Fruit fly (Drosophila melanogaster) whole organism, embryonic: ENCODE measurements around the gene CG17786.
A peak's percentile ranks its signal among the peaks of the same experiment; 100 is the strongest.

ENCODE experiments used
- B-H1 ChIP-seq: fragments of 200-800 bp; sonication (Bioruptor generic); IDR thresholded peaks from 3 replicates; pipeline ENCODE4 v1.3.6; 2022; ENCODE audit warnings: missing biosample characterization, missing genetic modification characterization
- B-H2 ChIP-seq: fragments of 200-800 bp; sonication (Bioruptor generic); optimal IDR thresholded peaks from 2 replicates; lab custom pipeline; 2018; ENCODE audit warnings: missing biosample characterization, mild to moderate bottlenecking, missing genetic modification characterization
- BtbVII ChIP-seq: fragments of 200-800 bp; sonication (Bioruptor generic); optimal IDR thresholded peaks from 3 replicates; lab custom pipeline; 2017; ENCODE audit warnings: missing biosample characterization, mild to moderate bottlenecking, missing genetic modification characterization
- Bteb2 ChIP-seq: fragments of 200-800 bp; sonication (Bioruptor generic); optimal IDR thresholded peaks from 2 replicates; lab custom pipeline; 2016; ENCODE audit warnings: missing biosample characterization, missing genetic modification characterization
- CG10431 ChIP-seq: fragments of 200-800 bp; sonication (Bioruptor generic); optimal IDR thresholded peaks from 3 replicates; lab custom pipeline; 2018; ENCODE audit warnings: missing biosample characterization, mild to moderate bottlenecking, missing genetic modification characterization
- CG10462 ChIP-seq: fragments of 200-800 bp; sonication (Bioruptor generic); optimal IDR thresholded peaks from 2 replicates; lab custom pipeline; 2016; ENCODE audit warnings: missing biosample characterization, missing genetic modification characterization
- CG12071 ChIP-seq: fragments of 200-800 bp; sonication (Bioruptor generic); optimal IDR thresholded peaks from 3 replicates; lab custom pipeline; 2018; ENCODE audit warnings: missing biosample characterization, mild to moderate bottlenecking, missing genetic modification characterization
- CG14014 ChIP-seq: fragments of 200-800 bp; sonication (Bioruptor generic); IDR thresholded peaks from 2 replicates; pipeline ENCODE4 v1.3.6; 2022; ENCODE audit warnings: missing biosample characterization, missing genetic modification characterization
- CG1602 ChIP-seq: fragments of 200-800 bp; sonication (Bioruptor generic); optimal IDR thresholded peaks from 3 replicates; lab custom pipeline; 2016; ENCODE audit warnings: missing biosample characterization, missing genetic modification characterization
- CG18011 ChIP-seq: fragments of 200-800 bp; sonication (Bioruptor generic); optimal IDR thresholded peaks from 2 replicates; lab custom pipeline; 2017; ENCODE audit warnings: missing biosample characterization, missing genetic modification characterization, mild to moderate bottlenecking, moderate library complexity, missing genotype
- CG2712 ChIP-seq: fragments of 200-800 bp; optimal IDR thresholded peaks from 3 replicates; lab custom pipeline; 2019; ENCODE audit warnings: missing biosample characterization, mild to moderate bottlenecking, missing genetic modification characterization, moderate library complexity
- CG33213 ChIP-seq: fragments of 200-800 bp; sonication (Bioruptor generic); optimal IDR thresholded peaks from 3 replicates; lab custom pipeline; 2016; ENCODE audit warnings: missing biosample characterization, missing genetic modification characterization
- CG34224 ChIP-seq: fragments of 200-800 bp; sonication (Bioruptor generic); IDR thresholded peaks from 3 replicates; pipeline ENCODE4 v1.3.6; 2022; ENCODE audit warnings: missing biosample characterization, missing genetic modification characterization; ENCODE audit not compliant: partially characterized antibody
- CG3847 ChIP-seq: fragments of 200-800 bp; sonication (Bioruptor generic); IDR thresholded peaks from 2 replicates; pipeline ENCODE4 v1.3.6; 2022; ENCODE audit warnings: missing biosample characterization, missing genetic modification characterization
- CG5180 ChIP-seq: fragments of 200-800 bp; sonication (Bioruptor generic); optimal IDR thresholded peaks from 3 replicates; lab custom pipeline; 2017; ENCODE audit warnings: missing biosample characterization, missing genetic modification characterization, mild to moderate bottlenecking, moderate library complexity, missing genetic modification reagents
- CG6683 ChIP-seq: fragments of 200-800 bp; sonication (Bioruptor generic); optimal IDR thresholded peaks from 2 replicates; lab custom pipeline; 2017; ENCODE audit warnings: missing biosample characterization, mild to moderate bottlenecking, missing genetic modification characterization, missing genetic modification reagents
- CG6765 ChIP-seq: fragments of 200-800 bp; sonication (Bioruptor generic); optimal IDR thresholded peaks from 3 replicates; lab custom pipeline; 2017; ENCODE audit warnings: missing biosample characterization, mild to moderate bottlenecking, missing genetic modification characterization
- CG7271 ChIP-seq: fragments of 200-800 bp; sonication (Bioruptor generic); optimal IDR thresholded peaks from 2 replicates; lab custom pipeline; 2018; ENCODE audit warnings: missing biosample characterization, mild to moderate bottlenecking, missing genetic modification characterization, moderate library complexity
- CG7372 ChIP-seq: fragments of 200-800 bp; sonication (Bioruptor generic); IDR thresholded peaks from 2 replicates; pipeline ENCODE4 v1.3.6; 2022; ENCODE audit warnings: missing biosample characterization, missing genetic modification characterization
- CG7745 ChIP-seq: fragments of 200-800 bp; sonication (Bioruptor generic); optimal IDR thresholded peaks from 2 replicates; lab custom pipeline; 2018; ENCODE audit warnings: missing biosample characterization, mild to moderate bottlenecking, missing genetic modification characterization, moderate library complexity
- CG9797 ChIP-seq: fragments of 200-800 bp; sonication (Bioruptor generic); optimal IDR thresholded peaks from 3 replicates; lab custom pipeline; 2018; ENCODE audit warnings: missing biosample characterization, mild to moderate bottlenecking, missing genetic modification characterization
- Deaf1 ChIP-seq: fragments of 200-800 bp; optimal IDR thresholded peaks from 3 replicates; lab custom pipeline; 2019; ENCODE audit warnings: missing biosample characterization, mild to moderate bottlenecking, missing genetic modification characterization, moderate library complexity
- Dek ChIP-seq: fragments of 200-800 bp; sonication (Bioruptor generic); optimal IDR thresholded peaks from 3 replicates; lab custom pipeline; 2019; ENCODE audit warnings: missing biosample characterization, mild to moderate bottlenecking, missing genetic modification characterization, moderate library complexity
- Dip2 ChIP-seq: fragments of 200-800 bp; sonication (Bioruptor generic); IDR thresholded peaks from 2 replicates; pipeline ENCODE4 v1.3.6; 2022; ENCODE audit warnings: missing biosample characterization, missing genetic modification characterization
- Dref ChIP-seq: fragments of 200-800 bp; sonication (Bioruptor generic); IDR thresholded peaks from 2 replicates; pipeline ENCODE4 v1.3.6; 2022; ENCODE audit warnings: missing biosample characterization, missing genetic modification characterization
- E2f2 ChIP-seq: fragments of 200-800 bp; sonication (Bioruptor generic); IDR thresholded peaks from 2 replicates; pipeline ENCODE4 v1.3.6; 2022; ENCODE audit warnings: missing biosample characterization, missing genetic modification characterization
- Kr ChIP-seq: fragments of 200-800 bp; sonication (Bioruptor generic); optimal IDR thresholded peaks from 2 replicates; lab custom pipeline; 2017; ENCODE audit warnings: missing biosample characterization, mild to moderate bottlenecking, missing genetic modification characterization
- MTF-1 ChIP-seq: fragments of 200-800 bp; sonication (Bioruptor generic); optimal IDR thresholded peaks from 2 replicates; lab custom pipeline; 2018; ENCODE audit warnings: missing biosample characterization, mild to moderate bottlenecking, missing genetic modification characterization, borderline replicate concordance
- NC2α ChIP-seq: fragments of 200-800 bp; sonication (Bioruptor generic); optimal IDR thresholded peaks from 2 replicates; lab custom pipeline; 2016; ENCODE audit warnings: missing biosample characterization, missing genetic modification characterization
- Sox102F ChIP-seq: fragments of 200-800 bp; sonication (Bioruptor generic); optimal IDR thresholded peaks from 2 replicates; lab custom pipeline; 2018; ENCODE audit warnings: missing biosample characterization, mild to moderate bottlenecking, missing genetic modification characterization, moderate library complexity
- TFAM ChIP-seq: fragments of 200-800 bp; sonication (Bioruptor generic); optimal IDR thresholded peaks from 2 replicates; lab custom pipeline; 2017; ENCODE audit warnings: missing biosample characterization, missing genetic modification characterization, inconsistent platforms
- cato ChIP-seq: fragments of 200-800 bp; sonication (Bioruptor generic); optimal IDR thresholded peaks from 2 replicates; lab custom pipeline; 2016; ENCODE audit warnings: missing biosample characterization, missing genetic modification characterization, borderline replicate concordance
- chinmo ChIP-seq: fragments of 200-800 bp; sonication (Bioruptor generic); IDR thresholded peaks from 4 replicates; pipeline ENCODE4 v1.3.6; 2022; ENCODE audit warnings: missing biosample characterization, missing genetic modification characterization; ENCODE audit not compliant: partially characterized antibody
- crc ChIP-seq: fragments of 200-800 bp; sonication (Bioruptor generic); optimal IDR thresholded peaks from 2 replicates; lab custom pipeline; 2016; ENCODE audit warnings: missing biosample characterization, missing genetic modification characterization
- gro ChIP-seq: fragments of 200-800 bp; sonication (Bioruptor generic); optimal IDR thresholded peaks from 2 replicates; lab custom pipeline; 2016; ENCODE audit warnings: missing biosample characterization, missing genetic modification characterization
- gsb ChIP-seq: fragments of 200-800 bp; sonication (Bioruptor generic); IDR thresholded peaks from 2 replicates; pipeline ENCODE4 v1.3.6; 2022; ENCODE audit warnings: missing biosample characterization, missing genetic modification characterization
- lab ChIP-seq: fragments of 200-800 bp; sonication (Bioruptor generic); optimal IDR thresholded peaks from 3 replicates; lab custom pipeline; 2017; ENCODE audit warnings: missing biosample characterization, missing genetic modification characterization, mild to moderate bottlenecking, moderate library complexity, missing genetic modification reagents
- lilli ChIP-seq: fragments of 200-800 bp; sonication (Bioruptor generic); optimal IDR thresholded peaks from 3 replicates; lab custom pipeline; 2016; ENCODE audit warnings: missing biosample characterization, missing genetic modification characterization
- nerfin-1 ChIP-seq: fragments of 200-800 bp; sonication (Bioruptor generic); optimal IDR thresholded peaks from 3 replicates; lab custom pipeline; 2019; ENCODE audit warnings: missing biosample characterization, mild to moderate bottlenecking, missing genetic modification characterization, moderate library complexity
- pfk ChIP-seq: fragments of 200-800 bp; sonication (Bioruptor generic); optimal IDR thresholded peaks from 2 replicates; lab custom pipeline; 2018; ENCODE audit warnings: missing biosample characterization, mild to moderate bottlenecking, missing genetic modification characterization, moderate library complexity
- phol ChIP-seq: fragments of 200-800 bp; sonication (Bioruptor generic); optimal IDR thresholded peaks from 3 replicates; lab custom pipeline; 2018; ENCODE audit warnings: missing biosample characterization, mild to moderate bottlenecking, missing genetic modification characterization, moderate library complexity
- slou ChIP-seq: fragments of 200-800 bp; sonication (Bioruptor generic); optimal IDR thresholded peaks from 3 replicates; lab custom pipeline; 2016; ENCODE audit warnings: missing biosample characterization, missing genetic modification characterization
- sna ChIP-seq: fragments of 200-800 bp; sonication (Bioruptor generic); IDR thresholded peaks from 2 replicates; pipeline ENCODE4 v1.3.6; 2022; ENCODE audit warnings: missing biosample characterization, missing genetic modification characterization; ENCODE audit not compliant: partially characterized antibody
- sob ChIP-seq: fragments of 200-800 bp; sonication (Bioruptor generic); IDR thresholded peaks from 2 replicates; pipeline ENCODE4 v1.3.6; 2022; ENCODE audit warnings: missing biosample characterization, missing genetic modification characterization
- sug ChIP-seq: fragments of 200-800 bp; optimal IDR thresholded peaks from 2 replicates; lab custom pipeline; 2019; ENCODE audit warnings: missing biosample characterization, mild to moderate bottlenecking, missing genetic modification characterization, moderate library complexity
- tna ChIP-seq: fragments of 200-800 bp; sonication (Bioruptor generic); IDR thresholded peaks from 2 replicates; pipeline ENCODE4 v1.3.6; 2022; ENCODE audit warnings: missing biosample characterization, missing genetic modification characterization; ENCODE audit not compliant: partially characterized antibody
- trem ChIP-seq: fragments of 200-800 bp; optimal IDR thresholded peaks from 3 replicates; lab custom pipeline; 2019; ENCODE audit warnings: missing biosample characterization, mild to moderate bottlenecking, missing genetic modification characterization, moderate library complexity
- wor ChIP-seq: fragments of 200-800 bp; sonication (Bioruptor generic); IDR thresholded peaks from 2 replicates; pipeline ENCODE4 v1.3.6; 2022; ENCODE audit warnings: missing biosample characterization, missing genetic modification characterization

CG17786 gene

dm6 chr3R:24259278-24260040 lies 40.9 kb upstream of the CG17786 start (continued):
- peak; percentile 85 for TF ChIP-seq crc (GFP tag; lab: Kevin White, UChicago)
- TF ChIP-seq CG10431 (GFP tag; lab: Kevin White, UChicago) = no peak
- peak; percentile 86 for TF ChIP-seq Bteb2 (GFP tag; lab: Kevin White, UChicago)
- TF ChIP-seq CG7372 (GFP tag; lab: Robert Waterston, UW) = peak; percentile 75
- TF ChIP-seq CG10462 (GFP tag; lab: Kevin White, UChicago) = peak; percentile 52
- TF ChIP-seq CG9797 (GFP tag; lab: Kevin White, UChicago) = no peak
- peak; percentile 88 for TF ChIP-seq CG12071
- TF ChIP-seq sug = peak; percentile 67
- TF ChIP-seq MTF-1 (GFP tag; lab: Kevin White, UChicago) = peak; percentile 85
- peak; percentile 62 for TF ChIP-seq TFAM (GFP tag; lab: Kevin White, UChicago)
- TF ChIP-seq CG7745 = no peak
- peak; percentile 39 for TF ChIP-seq Deaf1
- TF ChIP-seq CG34224 (GFP tag; lab: Robert Waterston, UW) = no peak; the same call in 1 of the 3 replicates
- TF ChIP-seq CG3847 (GFP tag; lab: Robert Waterston, UW) = peak; percentile 82
- peak; percentile 88 for TF ChIP-seq sob (GFP tag; lab: Robert Waterston, UW)
- peak; percentile 77 for TF ChIP-seq CG6683
- no peak for TF ChIP-seq Dip2 (GFP tag; lab: Robert Waterston, UW)
- peak; percentile 68 for TF ChIP-seq cato (GFP tag; lab: Kevin White, UChicago)
- TF ChIP-seq CG1602 = peak; percentile 85
- TF ChIP-seq Dref (GFP tag; lab: Robert Waterston, UW) = peak; percentile 36; the same call in 1 of the 2 replicates
- peak; percentile 37 for TF ChIP-seq pfk
- TF ChIP-seq CG18011 (GFP tag; lab: Kevin White, UChicago) = peak; percentile 66
- peak; percentile 79 for TF ChIP-seq nerfin-1 (tag; lab: Kevin White, UChicago)
- peak; percentile 71 for TF ChIP-seq CG6765
- TF ChIP-seq Sox102F (GFP tag; lab: Kevin White, UChicago) = peak; percentile 89
- peak; percentile 42 for TF ChIP-seq CG7271 (tag; lab: Kevin White, UChicago)
- TF ChIP-seq CG14014 (GFP tag; lab: Robert Waterston, UW) = peak; percentile 88
- TF ChIP-seq tna (GFP tag; lab: Robert Waterston, UW) = no peak
- TF ChIP-seq gro (GFP tag; lab: Kevin White, UChicago) = peak; percentile 85
- peak; percentile 79 for TF ChIP-seq B-H1 (GFP tag; lab: Robert Waterston, UW)
- TF ChIP-seq Dek (tag; lab: Kevin White, UChicago) = peak; percentile 92
- peak; percentile 88 for TF ChIP-seq BtbVII (GFP tag; lab: Kevin White, UChicago)
- peak; percentile 30 for TF ChIP-seq slou
- peak; percentile 73 for TF ChIP-seq CG5180
- peak; percentile 80 for TF ChIP-seq trem
- peak; percentile 62 for TF ChIP-seq E2f2 (GFP tag; lab: Robert Waterston, UW)
- peak; percentile 95 for TF ChIP-seq lab (GFP tag; lab: Kevin White, UChicago)
- TF ChIP-seq NC2α (GFP tag; lab: Kevin White, UChicago) = peak; percentile 63
- TF ChIP-seq wor (GFP tag; lab: Robert Waterston, UW) = peak; percentile 62
- TF ChIP-seq lilli = peak; percentile 95
- no peak for TF ChIP-seq sna (GFP tag; lab: Robert Waterston, UW)
- TF ChIP-seq gsb (GFP tag; lab: Robert Waterston, UW) = peak; percentile 77
- peak; percentile 93 for TF ChIP-seq CG2712 (tag; lab: Kevin White, UChicago)
- peak; percentile 86 for TF ChIP-seq phol (tag; lab: Kevin White, UChicago)
- TF ChIP-seq Kr = peak; percentile 53
- peak; percentile 77; the same call in 2 of the 4 replicates for TF ChIP-seq chinmo
- TF ChIP-seq CG33213 (GFP tag; lab: Kevin White, UChicago) = peak; percentile 76
- TF ChIP-seq B-H2 = no peak
